Worm (Caenorhabditis elegans): ENCODE measurements around the gene T13B5.9.

T13B5.9 gene

ce11 chrII:1075424-1075823 lies 28.9 kb downstream of the T13B5.9 start, which contains the start of gene K02E7.11:
Gene K02E7.11, minus strand, starts transcription at chrII:1075524.
- TF ChIP-seq snpc-4 (tag; optimal IDR thresholded peaks at IDR 0.05) (no peak), flh-1 (GFP tag; optimal IDR thresholded peaks at IDR 0.05) (no peak), ces-1 (GFP tag; optimal IDR thresholded peaks at IDR 0.05) (no peak), ztf-11 (tag; optimal IDR thresholded peaks at IDR 0.05) (no peak), M03D4.4 (tag; optimal IDR thresholded peaks at IDR 0.05) (no peak), nhr-237 (tag; optimal IDR thresholded peaks at IDR 0.05) (no peak), unc-39 (tag; optimal IDR thresholded peaks at IDR 0.05) (no peak), nhr-2 (tag; optimal IDR thresholded peaks at IDR 0.05) (no peak), nhr-28 (tag; optimal IDR thresholded peaks at IDR 0.05) (no peak), cnd-1 (tag; optimal IDR thresholded peaks at IDR 0.05) (no peak), pha-4 (tag; optimal IDR thresholded peaks at IDR 0.05) (no peak), nhr-76 (tag; optimal IDR thresholded peaks at IDR 0.05) (no peak), ham-2 (GFP tag; optimal IDR thresholded peaks at IDR 0.05) (no peak), ceh-39 (tag; optimal IDR thresholded peaks at IDR 0.05) (no peak), mab-5 (tag; optimal IDR thresholded peaks at IDR 0.05) (no peak), bed-3 (GFP tag; optimal IDR thresholded peaks at IDR 0.05) (no peak)

ce11 chrII:1072106-1072505 lies 32.2 kb downstream of the T13B5.9 start, which contains the start of gene K02E7.4:
Gene K02E7.4, plus strand, starts transcription at chrII:1072406.
- TF ChIP-seq ztf-11 (tag; optimal IDR thresholded peaks at IDR 0.05) (no peak), mab-5 (tag; optimal IDR thresholded peaks at IDR 0.05) (no peak), mls-2 (tag; optimal IDR thresholded peaks at IDR 0.05) (no peak), ces-1 (GFP tag; optimal IDR thresholded peaks at IDR 0.05) (no peak), unc-39 (tag; optimal IDR thresholded peaks at IDR 0.05) (no peak), tbx-8 (GFP tag; optimal IDR thresholded peaks at IDR 0.05) (no peak), unc-120 (tag; optimal IDR thresholded peaks at IDR 0.05; ENCODE audit: poor library complexity, severe bottlenecking) (no peak), ceh-43 (GFP tag; optimal IDR thresholded peaks at IDR 0.05) (no peak), nhr-76 (tag; optimal IDR thresholded peaks at IDR 0.05) (no peak), nhr-2 (tag; optimal IDR thresholded peaks at IDR 0.05) (no peak)

- TF ChIP-seq elt-1 (tag; optimal IDR thresholded peaks at IDR 0.05; ENCODE audit: borderline replicate concordance, insufficient read depth): no peak
- no peak for TF ChIP-seq hlh-1 (tag; optimal IDR thresholded peaks at IDR 0.05)
- no peak for TF ChIP-seq lin-13 (tag; optimal IDR thresholded peaks at IDR 0.05)
- TF ChIP-seq lsy-2 (tag; optimal IDR thresholded peaks at IDR 0.05): peak; percentile 61
These were observed 32.9 kb downstream of the T13B5.9 start for ce11 chrII:1071432-1071831.

ce11 chrII:1070875-1071274 lies 33.4 kb downstream of the T13B5.9 start, which contains the start of gene K02E7.12:
Gene K02E7.12, plus strand, starts transcription at chrII:1071175.
- no peak for TF ChIP-seq sptf-1 (tag; optimal IDR thresholded peaks at IDR 0.05)
- TF ChIP-seq unc-120 (tag; optimal IDR thresholded peaks at IDR 0.05; ENCODE audit: poor library complexity, severe bottlenecking): no peak
- TF ChIP-seq unc-62 (GFP tag; optimal IDR thresholded peaks at IDR 0.05): no peak
- no peak for TF ChIP-seq M03D4.4 (tag; optimal IDR thresholded peaks at IDR 0.05)
- no peak for TF ChIP-seq flh-1 (GFP tag; optimal IDR thresholded peaks at IDR 0.05)
- TF ChIP-seq nhr-2 (tag; optimal IDR thresholded peaks at IDR 0.05): no peak
- no peak for TF ChIP-seq ztf-11 (tag; optimal IDR thresholded peaks at IDR 0.05)
- TF ChIP-seq sem-2 (GFP tag; optimal IDR thresholded peaks at IDR 0.05): no peak
- TF ChIP-seq mep-1 (tag; optimal IDR thresholded peaks at IDR 0.05): no peak
- TF ChIP-seq hlh-1 (tag; optimal IDR thresholded peaks at IDR 0.05): no peak
- TF ChIP-seq blmp-1 (tag; optimal IDR thresholded peaks at IDR 0.05): no peak
- no peak for TF ChIP-seq snpc-4 (tag; optimal IDR thresholded peaks at IDR 0.05)
- no peak for TF ChIP-seq nhr-76 (tag; optimal IDR thresholded peaks at IDR 0.05)
- no peak for TF ChIP-seq cnd-1 (tag; optimal IDR thresholded peaks at IDR 0.05)
- TF ChIP-seq bed-3 (GFP tag; optimal IDR thresholded peaks at IDR 0.05): no peak
- no peak for TF ChIP-seq zip-8 (tag; optimal IDR thresholded peaks at IDR 0.05)
- TF ChIP-seq ham-2 (GFP tag; optimal IDR thresholded peaks at IDR 0.05): no peak
- no peak for TF ChIP-seq pha-4 (tag; optimal IDR thresholded peaks at IDR 0.05)
- TF ChIP-seq lsy-2 (tag; optimal IDR thresholded peaks at IDR 0.05): no peak

- TF ChIP-seq pha-4 (tag; optimal IDR thresholded peaks at IDR 0.05) (no peak), nhr-76 (tag; optimal IDR thresholded peaks at IDR 0.05) (no peak), elt-1 (tag; optimal IDR thresholded peaks at IDR 0.05; ENCODE audit: borderline replicate concordance, insufficient read depth) (no peak), bed-3 (GFP tag; optimal IDR thresholded peaks at IDR 0.05) (no peak), hlh-1 (tag; optimal IDR thresholded peaks at IDR 0.05) (no peak), nhr-12 (tag; optimal IDR thresholded peaks at IDR 0.05) (no peak), ceh-43 (GFP tag; optimal IDR thresholded peaks at IDR 0.05) (no peak), blmp-1 (tag; optimal IDR thresholded peaks at IDR 0.05) (no peak), ztf-11 (tag; optimal IDR thresholded peaks at IDR 0.05) (no peak), ces-1 (GFP tag; optimal IDR thresholded peaks at IDR 0.05) (no peak), nhr-28 (tag; optimal IDR thresholded peaks at IDR 0.05) (no peak), lsy-2 (tag; optimal IDR thresholded peaks at IDR 0.05) (no peak), snpc-4 (tag; optimal IDR thresholded peaks at IDR 0.05) (no peak), sem-2 (GFP tag; optimal IDR thresholded peaks at IDR 0.05) (no peak), M03D4.4 (tag; optimal IDR thresholded peaks at IDR 0.05) (no peak), mep-1 (tag; optimal IDR thresholded peaks at IDR 0.05) (no peak), ceh-83 (GFP tag; optimal IDR thresholded peaks at IDR 0.05) (no peak), unc-120 (tag; optimal IDR thresholded peaks at IDR 0.05; ENCODE audit: poor library complexity, severe bottlenecking) (no peak)
These were observed 37.4 kb downstream of the T13B5.9 start, which contains the start of gene K02E7.10 for ce11 chrII:1066907-1067306. Gene K02E7.10, minus strand, starts transcription at chrII:1067007.

All from whole organism, mixed stage, embryonic.